Worm (Caenorhabditis elegans): ENCODE results near the gene bnc-1.

- TF ChIP-seq elt-1 (tag; optimal IDR thresholded peaks at IDR 0.05; ENCODE audit: borderline replicate concordance, insufficient read depth) (no peak), pha-4 (tag; optimal IDR thresholded peaks at IDR 0.05) (no peak), unc-62 (GFP tag; optimal IDR thresholded peaks at IDR 0.05) (no peak), snpc-4 (tag; optimal IDR thresholded peaks at IDR 0.05) (no peak), nhr-76 (tag; optimal IDR thresholded peaks at IDR 0.05) (no peak), nhr-28 (tag; optimal IDR thresholded peaks at IDR 0.05) (no peak), ztf-11 (tag; optimal IDR thresholded peaks at IDR 0.05) (no peak), elt-3 (tag; optimal IDR thresholded peaks at IDR 0.05) (no peak)
Observed at ce11 chrV:12251041-12251440, 25.8 kb downstream of the bnc-1 start, which contains the start of gene T04H1.5.
